Fruit fly (Drosophila melanogaster) whole organism, larva: ENCODE results near the gene Sap30.
A peak's percentile ranks its signal among the peaks of the same experiment; 100 is the strongest.

Experiments used
- noc ChIP-seq: fragments of 200-800 bp; sonication (Bioruptor generic); optimal IDR thresholded peaks from 3 replicates; lab custom pipeline; 2019; ENCODE audit warnings: missing biosample characterization, mild to moderate bottlenecking, missing genetic modification characterization, moderate library complexity

Sap30 gene

dm6 chrX:16791920-16792829 is 5.1 kb downstream of the Sap30 start, which contains the start of gene CG4768:
Gene CG4768, plus strand, starts transcription at chrX:16792119.
- TF ChIP-seq noc, result no peak

dm6 chrX:16793129-16793748 is 6.2 kb downstream of the Sap30 start:
- no peak for TF ChIP-seq noc

dm6 chrX:16798166-16798565 is 11.1 kb downstream of the Sap30 start:
- no peak for TF ChIP-seq noc

- TF ChIP-seq noc, result no peak
Measured at dm6 chrX:16799914-16800313, 12.8 kb downstream of the Sap30 start.

dm6 chrX:16800530-16801027 is 13.5 kb downstream of the Sap30 start, which contains the start of the genes CG9132 and CG4789:
Gene CG9132, minus strand, starts transcription at chrX:16800710.
Gene CG4789, plus strand, starts transcription at chrX:16800930.
- no peak for TF ChIP-seq noc

dm6 chrX:16803299-16803698 is 16.2 kb downstream of the Sap30 start, which contains the start of the genes Rai1 and CG13005:
Gene Rai1, minus strand, starts transcription at chrX:16803344.
Gene CG13005, plus strand, starts transcription at chrX:16803650.
- no peak for TF ChIP-seq noc

- no peak for TF ChIP-seq noc
Measured at dm6 chrX:16805768-16806167, 18.7 kb downstream of the Sap30 start, which contains the start of gene ppk28. Gene ppk28, plus strand, starts transcription at chrX:16806068.

dm6 chrX:16808654-16809053 is 21.6 kb downstream of the Sap30 start:
- TF ChIP-seq noc, result no peak

- TF ChIP-seq noc, result no peak
Measured at dm6 chrX:16809093-16809492, 22.0 kb downstream of the Sap30 start.

dm6 chrX:16811213-16811749 is 24.2 kb downstream of the Sap30 start, which contains the start of gene CG4829:
Gene CG4829, plus strand, starts transcription at chrX:16811699.
- TF ChIP-seq noc, result peak; percentile 67

dm6 chrX:16813226-16813625 is 26.1 kb downstream of the Sap30 start:
- no peak for TF ChIP-seq noc

- no peak for TF ChIP-seq noc
Measured at dm6 chrX:16814351-16814750, 27.3 kb downstream of the Sap30 start.

- TF ChIP-seq noc, result no peak
Measured at dm6 chrX:16815168-16815567, 28.1 kb downstream of the Sap30 start.

dm6 chrX:16816500-16816899 is 29.4 kb downstream of the Sap30 start:
- TF ChIP-seq noc, result no peak

- no peak for TF ChIP-seq noc
Measured at dm6 chrX:16818186-16818585, 31.1 kb downstream of the Sap30 start.

dm6 chrX:16820665-16821064 is 33.6 kb downstream of the Sap30 start:
- no peak for TF ChIP-seq noc

dm6 chrX:16821216-16821615 is 34.1 kb downstream of the Sap30 start:
- TF ChIP-seq noc, result no peak
